Fruit fly (Drosophila melanogaster) whole organism, embryonic: ENCODE results near the gene Strip.
A peak's percentile ranks its signal among the peaks of the same experiment; 100 is the strongest.

Source experiments
- CG12155 ChIP-seq: fragments of 200-800 bp; sonication (Bioruptor generic); optimal IDR thresholded peaks from 3 replicates; lab custom pipeline; 2016; ENCODE audit warnings: missing biosample characterization, missing genetic modification characterization
- CG12659 ChIP-seq: fragments of 200-800 bp; sonication (Bioruptor generic); optimal IDR thresholded peaks from 3 replicates; lab custom pipeline; 2017; ENCODE audit warnings: mild to moderate bottlenecking, missing biosample characterization, missing genetic modification reagents, missing genetic modification characterization
- CG13894 ChIP-seq: fragments of 200-800 bp; sonication (Bioruptor generic); optimal IDR thresholded peaks from 3 replicates; lab custom pipeline; 2018; ENCODE audit warnings: missing biosample characterization, mild to moderate bottlenecking, missing genetic modification characterization, moderate library complexity
- CG14710 ChIP-seq: fragments of 200-800 bp; sonication (Bioruptor generic); optimal IDR thresholded peaks from 3 replicates; lab custom pipeline; 2019; ENCODE audit warnings: missing biosample characterization, mild to moderate bottlenecking, missing genetic modification characterization, moderate library complexity
- CG15011 ChIP-seq: fragments of 200-800 bp; sonication (Bioruptor generic); optimal IDR thresholded peaks from 3 replicates; lab custom pipeline; 2018; ENCODE audit warnings: missing biosample characterization, mild to moderate bottlenecking, missing genetic modification characterization
- CG17186 ChIP-seq: fragments of 200-800 bp; sonication (Bioruptor generic); optimal IDR thresholded peaks from 3 replicates; lab custom pipeline; 2017; ENCODE audit warnings: missing biosample characterization, missing genetic modification reagents, missing genetic modification characterization
- CG17385 ChIP-seq: fragments of 200-800 bp; sonication (Bioruptor generic); optimal IDR thresholded peaks from 3 replicates; lab custom pipeline; 2018; ENCODE audit warnings: missing biosample characterization, mild to moderate bottlenecking, missing genetic modification characterization
- CG17612 ChIP-seq: fragments of 200-800 bp; sonication (Bioruptor generic); IDR thresholded peaks from 2 replicates; pipeline ENCODE4 v1.3.6; 2022; ENCODE audit warnings: missing biosample characterization, missing genetic modification characterization
- CG18262 ChIP-seq: fragments of 200-800 bp; optimal IDR thresholded peaks from 3 replicates; lab custom pipeline; 2019; ENCODE audit warnings: missing biosample characterization, mild to moderate bottlenecking, missing genetic modification characterization, moderate library complexity
- CG1832 ChIP-seq: fragments of 200-800 bp; sonication (Bioruptor generic); optimal IDR thresholded peaks from 2 replicates; lab custom pipeline; 2017; ENCODE audit warnings: missing biosample characterization, mild to moderate bottlenecking, missing genetic modification characterization, inconsistent platforms
- CG2199 ChIP-seq: fragments of 200-800 bp; sonication (Bioruptor generic); IDR thresholded peaks from 3 replicates; pipeline ENCODE4 v1.3.6; 2022; ENCODE audit warnings: missing biosample characterization, missing genetic modification characterization
- CG2889 ChIP-seq: fragments of 200-800 bp; sonication (Bioruptor generic); IDR thresholded peaks from 3 replicates; pipeline ENCODE4 v1.3.6; 2022; ENCODE audit warnings: missing biosample characterization, missing genetic modification characterization
- CG3407 ChIP-seq: fragments of 200-800 bp; sonication (Bioruptor generic); optimal IDR thresholded peaks from 2 replicates; lab custom pipeline; 2018; ENCODE audit warnings: missing biosample characterization, mild to moderate bottlenecking, missing genetic modification characterization
- CG3726 ChIP-seq: fragments of 200-800 bp; sonication (Bioruptor generic); IDR thresholded peaks from 3 replicates; pipeline ENCODE4, ENCODE4 v1.3.6; 2022; ENCODE audit warnings: missing biosample characterization, missing genetic modification characterization
- CG42726 ChIP-seq: fragments of 200-800 bp; sonication (Bioruptor generic); IDR thresholded peaks from 2 replicates; pipeline ENCODE4 v1.3.6; 2022; ENCODE audit warnings: missing biosample characterization, missing genetic modification characterization; ENCODE audit not compliant: partially characterized antibody
- CG5180 ChIP-seq: fragments of 200-800 bp; sonication (Bioruptor generic); optimal IDR thresholded peaks from 3 replicates; lab custom pipeline; 2017; ENCODE audit warnings: missing biosample characterization, missing genetic modification characterization, mild to moderate bottlenecking, moderate library complexity, missing genetic modification reagents
- CrebB ChIP-seq: fragments of 200-800 bp; sonication (Bioruptor generic); optimal IDR thresholded peaks from 3 replicates; lab custom pipeline; 2018; ENCODE audit warnings: missing biosample characterization, mild to moderate bottlenecking, missing genetic modification characterization
- Dip3 ChIP-seq: fragments of 200-800 bp; sonication (Bioruptor generic); optimal IDR thresholded peaks from 3 replicates; lab custom pipeline; 2016; ENCODE audit warnings: missing biosample characterization, missing genetic modification characterization
- Dll ChIP-seq: fragments of 200-800 bp; sonication (Bioruptor generic); IDR thresholded peaks from 4 replicates; pipeline ENCODE4 v1.3.6; 2022; ENCODE audit warnings: missing biosample characterization, missing genetic modification characterization; ENCODE audit not compliant: partially characterized antibody
- Ets97D ChIP-seq: fragments of 200-800 bp; sonication (Bioruptor generic); optimal IDR thresholded peaks from 3 replicates; lab custom pipeline; 2016; ENCODE audit warnings: missing biosample characterization, missing genetic modification characterization
- Fer3 ChIP-seq: fragments of 200-800 bp; sonication (Bioruptor generic); optimal IDR thresholded peaks from 2 replicates; lab custom pipeline; 2018; ENCODE audit warnings: missing biosample characterization, mild to moderate bottlenecking, missing genetic modification characterization, moderate library complexity
- H15 ChIP-seq: fragments of 200-800 bp; sonication (Bioruptor generic); IDR thresholded peaks from 3 replicates; pipeline ENCODE4 v1.3.6; 2022; ENCODE audit warnings: missing biosample characterization, missing genetic modification characterization
- HLH3B ChIP-seq: fragments of 200-800 bp; sonication (Bioruptor generic); IDR thresholded peaks from 2 replicates; pipeline ENCODE4 v1.3.6; 2022; ENCODE audit warnings: missing biosample characterization, missing genetic modification characterization
- Hey ChIP-seq: fragments of 200-800 bp; sonication (Bioruptor generic); optimal IDR thresholded peaks from 3 replicates; lab custom pipeline; 2018; ENCODE audit warnings: missing biosample characterization, mild to moderate bottlenecking, missing genetic modification characterization
- Med ChIP-seq: fragments of 200-800 bp; sonication (Bioruptor generic); peaks from one replicate; lab custom pipeline; 2016; ENCODE audit warnings: missing biosample characterization, missing genetic modification characterization, mild to moderate bottlenecking, inconsistent platforms, moderate library complexity
- Side ChIP-seq: fragments of 200-800 bp; sonication (Bioruptor generic); optimal IDR thresholded peaks from 2 replicates; lab custom pipeline; 2016; ENCODE audit warnings: missing biosample characterization, missing genetic modification characterization
- Vsx1 ChIP-seq: fragments of 200-800 bp; sonication (Bioruptor generic); optimal IDR thresholded peaks from 2 replicates; lab custom pipeline; 2017; ENCODE audit warnings: missing biosample characterization, mild to moderate bottlenecking, missing genetic modification characterization, missing genetic modification reagents
- Xrp1 ChIP-seq: fragments of 200-800 bp; sonication (Bioruptor generic); IDR thresholded peaks from 2 replicates; pipeline ENCODE4 v1.3.6; 2022; ENCODE audit warnings: missing biosample characterization, missing genetic modification characterization
- amos ChIP-seq: fragments of 200-800 bp; sonication (Bioruptor generic); IDR thresholded peaks from 2 replicates; pipeline ENCODE4 v1.3.6; 2022; ENCODE audit warnings: missing biosample characterization, missing genetic modification characterization; ENCODE audit not compliant: partially characterized antibody
- aop ChIP-seq: fragments of 200-800 bp; sonication (Bioruptor generic); IDR thresholded peaks from 2 replicates; pipeline ENCODE4 v1.3.6; 2022; ENCODE audit warnings: missing biosample characterization, missing genetic modification characterization
- ara ChIP-seq: fragments of 200-800 bp; sonication (Bioruptor generic); IDR thresholded peaks from 2 replicates; pipeline ENCODE4 v1.3.6; 2022; ENCODE audit warnings: missing biosample characterization, missing genetic modification characterization
- ase ChIP-seq: fragments of 200-800 bp; sonication (Bioruptor generic); IDR thresholded peaks from 3 replicates; pipeline ENCODE4 v1.3.6; 2022; ENCODE audit warnings: missing biosample characterization, missing genetic modification characterization
- chm ChIP-seq: fragments of 200-800 bp; sonication (Bioruptor generic); IDR thresholded peaks from 2 replicates; pipeline ENCODE4 v1.3.6; 2022; ENCODE audit warnings: missing biosample characterization, missing genetic modification characterization
- ci ChIP-seq: fragments of 200-800 bp; sonication (Bioruptor generic); IDR thresholded peaks from 3 replicates; pipeline ENCODE4 v1.3.6; 2022; ENCODE audit warnings: missing biosample characterization, missing genetic modification characterization
- crp ChIP-seq, 2 experiments: fragments of 200-800 bp; sonication (Bioruptor generic); optimal IDR thresholded peaks; 2 replicates in 1 of 2; 3 replicates in 1 of 2; lab custom pipeline; 2017; ENCODE audit warnings: missing biosample characterization in 2 of 2, missing genetic modification characterization in 2 of 2, mild to moderate bottlenecking in 1 of 2, moderate library complexity in 1 of 2
- cwo ChIP-seq: fragments of 200-800 bp; sonication (Bioruptor generic); optimal IDR thresholded peaks from 3 replicates; lab custom pipeline; 2017; ENCODE audit warnings: missing biosample characterization, missing genetic modification characterization, mild to moderate bottlenecking, moderate library complexity, missing genetic modification reagents
- dati ChIP-seq: fragments of 200-800 bp; sonication (Bioruptor generic); IDR thresholded peaks from 2 replicates; pipeline ENCODE4 v1.3.6; 2022; ENCODE audit warnings: missing biosample characterization, missing genetic modification characterization
- dmrt11E ChIP-seq: fragments of 200-800 bp; sonication (Bioruptor generic); optimal IDR thresholded peaks from 3 replicates; lab custom pipeline; 2018; ENCODE audit warnings: missing biosample characterization, mild to moderate bottlenecking, missing genetic modification characterization, moderate library complexity
- fd64A ChIP-seq: fragments of 200-800 bp; sonication (Bioruptor generic); optimal IDR thresholded peaks from 3 replicates; lab custom pipeline; 2018; ENCODE audit warnings: missing biosample characterization, mild to moderate bottlenecking, missing genetic modification characterization
- fd96Cb ChIP-seq: fragments of 200-800 bp; sonication (Bioruptor generic); optimal IDR thresholded peaks from 2 replicates; lab custom pipeline; 2018; ENCODE audit warnings: missing biosample characterization, mild to moderate bottlenecking, missing genetic modification characterization, moderate library complexity
- h ChIP-seq: fragments of >200 bp; optimal IDR thresholded peaks from 2 replicates; lab custom pipeline; 2017
- ham ChIP-seq: fragments of 200-800 bp; sonication (Bioruptor generic); IDR thresholded peaks from 2 replicates; pipeline ENCODE4 v1.3.6; 2022; ENCODE audit warnings: missing biosample characterization, missing genetic modification characterization
- insv ChIP-seq, 2 experiments: fragments of 200-800 bp; sonication (Bioruptor generic); optimal IDR thresholded peaks; 3 replicates each; lab custom pipeline; 2016 to 2018; ENCODE audit warnings: missing biosample characterization in 2 of 2, missing genetic modification characterization in 2 of 2
- inv ChIP-seq: fragments of 200-800 bp; sonication (Bioruptor generic); IDR thresholded peaks from 2 replicates; pipeline ENCODE4 v1.3.6; 2022; ENCODE audit warnings: missing biosample characterization, missing genetic modification characterization; ENCODE audit not compliant: partially characterized antibody
- kay ChIP-seq: fragments of 200-800 bp; sonication (Bioruptor generic); optimal IDR thresholded peaks from 2 replicates; lab custom pipeline; 2016; ENCODE audit warnings: missing biosample characterization, missing genetic modification characterization
- pb ChIP-seq: fragments of 200-800 bp; sonication (Bioruptor generic); optimal IDR thresholded peaks from 3 replicates; lab custom pipeline; 2016; ENCODE audit warnings: missing biosample characterization, missing genetic modification characterization
- prd ChIP-seq, 3 experiments: fragments of >200 bp in 2 of 3; fragments of 200-800 bp in 1 of 3; sonication (Bioruptor generic) in 1 of 3; optimal IDR thresholded peaks in 2 of 3; IDR thresholded peaks in 1 of 3; 2 replicates in 2 of 3; 3 replicates in 1 of 3; pipeline versions ENCODE4 v1.3.6 to Lab custom; 2017 to 2022; ENCODE audit warnings: missing biosample characterization in 1 of 3, missing genetic modification characterization in 1 of 3
- sob ChIP-seq: fragments of 200-800 bp; sonication (Bioruptor generic); IDR thresholded peaks from 2 replicates; pipeline ENCODE4 v1.3.6; 2022; ENCODE audit warnings: missing biosample characterization, missing genetic modification characterization
- tap ChIP-seq: fragments of 200-800 bp; optimal IDR thresholded peaks from 3 replicates; lab custom pipeline; 2019; ENCODE audit warnings: missing biosample characterization, mild to moderate bottlenecking, missing genetic modification characterization, moderate library complexity
- tup ChIP-seq: fragments of 200-800 bp; sonication (Bioruptor generic); optimal IDR thresholded peaks from 2 replicates; lab custom pipeline; 2016; ENCODE audit warnings: missing biosample characterization, mild to moderate bottlenecking, missing genetic modification characterization, moderate library complexity

Gene Strip

dm6 chr3L:3305430-3305829 is 23.2 kb downstream of the Strip start (continued):
- TF ChIP-seq Dll (GFP tag; lab: Robert Waterston, UW) (no peak), CG3726 (no peak), dati (no peak), fd96Cb (tag; lab: Kevin White, UChicago) (peak; percentile 42), Med (GFP tag; lab: Kevin White, UChicago) (peak; percentile 94), inv (no peak), tap (no peak), ase (no peak), CG2199 (GFP tag; lab: Robert Waterston, UW) (no peak), Vsx1 (GFP tag; lab: Kevin White, UChicago) (peak; percentile 11), HLH3B (GFP tag; lab: Robert Waterston, UW) (no peak), kay (peak; percentile 31), CG14710 (peak; percentile 30), Xrp1 (GFP tag; lab: Robert Waterston, UW) (peak; percentile 46; the same call in 1 of the 2 replicates), CrebB (tag; lab: Kevin White, UChicago) (peak; percentile 30), cwo (GFP tag; lab: Kevin White, UChicago) (no peak), ham (no peak), sob (GFP tag; lab: Robert Waterston, UW) (peak; percentile 22; the same call in 1 of the 2 replicates), amos (GFP tag; lab: Robert Waterston, UW) (no peak), aop (GFP tag; lab: Robert Waterston, UW) (no peak), tup (GFP tag; lab: Kevin White, UChicago) (no peak), ci (GFP tag; lab: Robert Waterston, UW) (peak; percentile 55; the same call in 2 of the 3 replicates), CG5180 (GFP tag; lab: Kevin White, UChicago) (no peak), ara (GFP tag; lab: Robert Waterston, UW) (0 out of 2 replicates have a peak, but pooled peaks have one; percentile 20), Side (GFP tag; lab: Kevin White, UChicago) (peak; percentile 29), H15 (GFP tag; lab: Robert Waterston, UW) (no peak), CG42726 (GFP tag; lab: Robert Waterston, UW) (no peak), Fer3 (tag; lab: Kevin White, UChicago) (no peak), CG17385 (GFP tag; lab: Kevin White, UChicago) (no peak), CG12155 (GFP tag; lab: Kevin White, UChicago) (no peak), pb (GFP tag; lab: Kevin White, UChicago) (no peak), CG3407 (GFP tag; lab: Kevin White, UChicago) (peak; percentile 64), CG2889 (GFP tag; lab: Robert Waterston, UW) (no peak), Hey (tag; lab: Kevin White, UChicago) (no peak), h (no peak), chm (GFP tag; lab: Robert Waterston, UW) (no peak), CG18262 (peak; percentile 23), dmrt11E (peak; percentile 58), insv (GFP tag; optimal IDR thresholded peaks at IDR 0.05; lab: Kevin White, UChicago) (no peak), CG13894 (tag; lab: Kevin White, UChicago) (no peak), fd64A (peak; percentile 67), CG1832 (GFP tag; lab: Kevin White, UChicago) (no peak), CG12659 (peak; percentile 31), prd (optimal IDR thresholded peaks at IDR 0.05; lab: Kevin White, UChicago) (no peak), prd (GFP tag; IDR thresholded peaks at IDR 0.05; lab: Robert Waterston, UW) (no peak), CG17612 (GFP tag; lab: Robert Waterston, UW) (no peak), CG17186 (peak; percentile 3), Ets97D (GFP tag; lab: Kevin White, UChicago) (no peak), Dip3 (GFP tag; lab: Kevin White, UChicago) (no peak), CG15011 (GFP tag; lab: Kevin White, UChicago) (no peak), crp (GFP tag; optimal IDR thresholded peaks at IDR 0.05; lab: Kevin White, UChicago) (no peak)
